Fruit fly (Drosophila melanogaster) whole organism, embryonic: ENCODE results near the gene CG14340.

Source experiments
- CG17829 ChIP-seq: fragments of 200-800 bp; optimal IDR thresholded peaks from 2 replicates; lab custom pipeline; 2019; ENCODE audit warnings: missing biosample characterization, mild to moderate bottlenecking, missing genetic modification characterization, moderate library complexity
- CG8359 ChIP-seq: fragments of 200-800 bp; sonication (Bioruptor generic); optimal IDR thresholded peaks from 2 replicates; lab custom pipeline; 2017; ENCODE audit warnings: missing biosample characterization, mild to moderate bottlenecking, missing genetic modification characterization, borderline replicate concordance
- Optix ChIP-seq: fragments of 200-800 bp; sonication (Bioruptor generic); IDR thresholded peaks from 3 replicates; pipeline ENCODE4 v1.3.6; 2022; ENCODE audit warnings: missing biosample characterization, missing genetic modification characterization
- psq ChIP-seq: fragments of 200-800 bp; sonication (Bioruptor generic); optimal IDR thresholded peaks from 2 replicates; lab custom pipeline; 2017; ENCODE audit warnings: missing biosample characterization, missing genetic modification characterization

DNA sequence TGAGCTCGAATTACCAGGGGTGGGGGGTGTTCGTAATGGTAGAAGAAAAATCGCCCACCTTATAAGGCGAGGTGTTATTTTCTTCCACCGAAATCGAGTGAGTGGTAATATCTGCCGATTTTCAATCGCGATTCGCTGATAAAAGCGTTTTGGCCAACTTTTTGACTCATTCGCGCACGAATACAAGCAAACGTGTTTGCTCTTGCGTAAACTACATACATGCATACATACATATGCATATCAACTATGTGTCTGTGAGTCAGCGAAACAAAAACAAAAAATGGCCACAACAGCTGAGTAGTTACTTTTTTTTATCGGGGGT is 44.6 kb downstream of the CG14340 start:
- no peak for TF ChIP-seq CG8359 (GFP tag; lab: Kevin White, UChicago)
- TF ChIP-seq Optix (GFP tag; lab: Robert Waterston, UW) = no peak
- no peak for TF ChIP-seq CG17829 (tag; lab: Kevin White, UChicago)
- TF ChIP-seq psq (GFP tag; lab: Kevin White, UChicago) = no peak
